Worm (Caenorhabditis elegans) whole organism, L3 larva: Measurements from ENCODE around the gene Y49F6B.9.

Source experiments
- ZK546.5 ChIP-seq: sonication (generic microtip); optimal IDR thresholded peaks from 2 replicates; lab custom pipeline; 2017; ENCODE audit warnings: missing biosample characterization, missing genetic modification characterization
- aly-2 ChIP-seq: fragments of 150-350 bp; optimal IDR thresholded peaks from 2 replicates; lab custom pipeline; 2014; ENCODE audit warnings: missing biosample characterization, missing genetic modification characterization
- ama-1 ChIP-seq: fragments of 150-350 bp; optimal IDR thresholded peaks from 2 replicates; lab custom pipeline; 2018
- ceh-82 ChIP-seq: fragments of 150-350 bp; optimal IDR thresholded peaks from 2 replicates; lab custom pipeline; 2014; ENCODE audit warnings: missing biosample characterization, missing genetic modification characterization
- ceh-9 ChIP-seq: sonication (generic microtip); optimal IDR thresholded peaks from 2 replicates; lab custom pipeline; 2018; ENCODE audit warnings: missing biosample characterization, missing genetic modification characterization
- daf-12 ChIP-seq: fragments of 150-350 bp; optimal IDR thresholded peaks from 2 replicates; lab custom pipeline; 2014; ENCODE audit warnings: missing biosample characterization, missing genetic modification reagents, missing genetic modification characterization
- egl-27 ChIP-seq: sonication (generic microtip); optimal IDR thresholded peaks from 4 replicates; lab custom pipeline; 2017; ENCODE audit warnings: missing biosample characterization, missing genetic modification reagents, missing genetic modification characterization
- elt-2 ChIP-seq: sonication (generic microtip); optimal IDR thresholded peaks from 2 replicates; lab custom pipeline; 2016; ENCODE audit warnings: missing genetic modification reagents, mild to moderate bottlenecking, missing genetic modification characterization, missing compliant biosample characterization
- elt-3 ChIP-seq, 3 experiments: fragments of 150-350 bp in 1 of 3; sonication (generic microtip) in 2 of 3; optimal IDR thresholded peaks; 2 replicates in 2 of 3; 4 replicates in 1 of 3; lab custom pipeline; 2014 to 2017; ENCODE audit warnings: missing biosample characterization in 3 of 3, missing genetic modification characterization in 3 of 3
- fkh-10 ChIP-seq: sonication (generic microtip); optimal IDR thresholded peaks from 2 replicates; lab custom pipeline; 2017; ENCODE audit warnings: missing biosample characterization, missing genetic modification reagents, missing genetic modification characterization
- fkh-2 ChIP-seq: fragments of 150-350 bp; optimal IDR thresholded peaks from 2 replicates; lab custom pipeline; 2014; ENCODE audit warnings: missing biosample characterization, missing genetic modification reagents, missing genetic modification characterization
- fos-1 ChIP-seq: fragments of 150-350 bp; optimal IDR thresholded peaks from 2 replicates; lab custom pipeline; 2014; ENCODE audit warnings: missing biosample characterization, missing genetic modification characterization
- jun-1 ChIP-seq: fragments of 150-350 bp; optimal IDR thresholded peaks from 2 replicates; lab custom pipeline; 2014; ENCODE audit warnings: missing biosample characterization, missing genetic modification reagents, missing genetic modification characterization
- lin-15B ChIP-seq: fragments of 150-350 bp; optimal IDR thresholded peaks from 2 replicates; lab custom pipeline; 2014; ENCODE audit warnings: missing biosample characterization, missing genetic modification characterization
- lin-39 ChIP-seq: fragments of 150-350 bp; optimal IDR thresholded peaks from 2 replicates; lab custom pipeline; 2018; ENCODE audit warnings: missing biosample characterization, missing genetic modification reagents, missing genetic modification characterization
- mdl-1 ChIP-seq: fragments of 150-350 bp; optimal IDR thresholded peaks from 2 replicates; lab custom pipeline; 2014; ENCODE audit warnings: missing biosample characterization, missing genetic modification characterization
- mml-1 ChIP-seq: fragments of 150-350 bp; sonication (generic microtip); optimal IDR thresholded peaks from 3 replicates; lab custom pipeline; 2014; ENCODE audit warnings: missing biosample characterization, missing genetic modification characterization
- nfya-1 ChIP-seq: sonication (generic microtip); optimal IDR thresholded peaks from 2 replicates; lab custom pipeline; 2017; ENCODE audit warnings: missing genetic modification characterization, mild to moderate bottlenecking, missing compliant biosample characterization, antibody characterized with exemption, moderate library complexity; ENCODE audit not compliant: insufficient read depth
- nhr-11 ChIP-seq: fragments of 150-350 bp; optimal IDR thresholded peaks from 2 replicates; lab custom pipeline; 2014; ENCODE audit warnings: missing biosample characterization, missing genetic modification characterization
- nhr-12 ChIP-seq: fragments of 150-350 bp; optimal IDR thresholded peaks from 2 replicates; lab custom pipeline; 2014; ENCODE audit warnings: missing biosample characterization, missing genetic modification characterization
- nhr-23 ChIP-seq: fragments of 150-350 bp; optimal IDR thresholded peaks from 2 replicates; lab custom pipeline; 2014; ENCODE audit warnings: missing biosample characterization, missing genetic modification reagents, missing genetic modification characterization
- nhr-237 ChIP-seq: fragments of 150-350 bp; optimal IDR thresholded peaks from 2 replicates; lab custom pipeline; 2014; ENCODE audit warnings: missing biosample characterization, missing genetic modification characterization
- nhr-25 ChIP-seq: sonication (generic microtip); optimal IDR thresholded peaks from 2 replicates; lab custom pipeline; 2017; ENCODE audit warnings: missing biosample characterization, missing genetic modification characterization
- nhr-28 ChIP-seq: fragments of 150-350 bp; optimal IDR thresholded peaks from 2 replicates; lab custom pipeline; 2014; ENCODE audit warnings: missing biosample characterization, missing genetic modification characterization
- nhr-43 ChIP-seq: sonication (generic microtip); optimal IDR thresholded peaks from 2 replicates; lab custom pipeline; 2016; ENCODE audit warnings: mild to moderate bottlenecking, missing genetic modification characterization, missing compliant biosample characterization; ENCODE audit not compliant: poor library complexity, severe bottlenecking
- nhr-67 ChIP-seq: fragments of 150-350 bp; optimal IDR thresholded peaks from 2 replicates; lab custom pipeline; 2014; ENCODE audit warnings: missing biosample characterization, missing genetic modification characterization
- nhr-76 ChIP-seq: fragments of 150-350 bp; sonication (generic microtip); optimal IDR thresholded peaks from 5 replicates; lab custom pipeline; 2014; ENCODE audit warnings: missing biosample characterization, missing genetic modification characterization
- nhr-77 ChIP-seq: fragments of 150-350 bp; optimal IDR thresholded peaks from 2 replicates; lab custom pipeline; 2014; ENCODE audit warnings: missing biosample characterization, missing genetic modification characterization
- pha-4 ChIP-seq: fragments of 150-350 bp; optimal IDR thresholded peaks from 2 replicates; lab custom pipeline; 2014; ENCODE audit warnings: missing biosample characterization, missing genetic modification reagents, missing genetic modification characterization
- sea-2 ChIP-seq: fragments of 150-350 bp; sonication (generic microtip); optimal IDR thresholded peaks from 4 replicates; lab custom pipeline; 2014; ENCODE audit warnings: missing biosample characterization, missing genetic modification reagents, missing genetic modification characterization
- snpc-4 ChIP-seq: fragments of 150-350 bp; optimal IDR thresholded peaks from 2 replicates; lab custom pipeline; 2014; ENCODE audit warnings: missing biosample characterization, missing genetic modification characterization
- tbx-2 ChIP-seq: sonication (generic microtip); optimal IDR thresholded peaks from 2 replicates; lab custom pipeline; 2016; ENCODE audit warnings: mild to moderate bottlenecking, missing genetic modification characterization, missing compliant biosample characterization
- unc-39 ChIP-seq: sonication (generic microtip); optimal IDR thresholded peaks from 4 replicates; lab custom pipeline; 2017; ENCODE audit warnings: missing biosample characterization, missing genetic modification characterization
- ztf-4 ChIP-seq: fragments of 150-350 bp; optimal IDR thresholded peaks from 2 replicates; lab custom pipeline; 2014; ENCODE audit warnings: missing biosample characterization, missing genetic modification characterization

Gene Y49F6B.9

ce11 chrII:3516175-3516574, 17.0 kb upstream of the Y49F6B.9 start:
- no peak for TF ChIP-seq nhr-43 (tag; lab: Kevin White, UChicago)
- no peak for TF ChIP-seq nhr-11 (tag; lab: Kevin White, UChicago)

DNA sequence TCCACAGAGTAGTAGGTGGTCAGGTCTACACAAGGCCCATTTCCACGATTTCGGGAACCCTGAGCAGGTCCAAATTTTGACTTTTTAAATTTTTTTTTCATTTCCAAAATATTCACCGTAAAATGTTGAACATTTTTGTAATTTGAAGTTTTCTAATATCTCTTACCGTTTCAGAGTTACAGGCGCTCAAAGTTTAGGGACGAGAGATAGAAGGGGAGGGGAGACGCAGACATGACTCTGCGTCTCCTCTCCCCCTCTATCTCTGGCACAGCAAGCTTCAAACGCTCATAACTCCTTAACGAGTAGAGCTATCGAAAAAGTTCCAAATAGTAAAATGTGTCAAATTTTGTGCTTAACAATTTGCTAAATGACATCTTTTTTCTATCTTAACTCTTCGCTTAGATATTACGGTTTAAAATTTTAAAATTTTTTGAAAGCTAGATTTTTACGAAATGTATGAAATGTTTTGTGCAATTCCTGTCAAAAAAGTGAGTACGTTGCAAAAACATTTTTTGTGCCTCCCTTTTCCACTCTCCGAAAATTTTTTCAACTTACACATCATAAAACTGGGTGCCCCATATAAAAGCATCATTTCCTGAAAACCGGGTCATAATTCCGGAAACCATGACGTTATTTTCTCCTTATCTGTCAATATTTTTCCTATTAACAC, 16.3 kb upstream of the Y49F6B.9 start, which contains the start of the genes Y49F6B.14 and clec-125:
Gene Y49F6B.14 (minus strand): TSS at position 101 of the 670 bp plus-strand sequence.
Gene clec-125 (plus strand): TSS at position 620 of the 670 bp plus-strand sequence.
- TF ChIP-seq nhr-43 (tag; lab: Kevin White, UChicago) (no peak), lin-39 (tag; lab: Kevin White, UChicago) (no peak), snpc-4 (tag; lab: Kevin White, UChicago) (no peak), ama-1 (lab: Kevin White, UChicago) (no peak)
- TF ChIP-seq, all 47 proteins: peak for 0

- no peak for TF ChIP-seq ama-1 (lab: Kevin White, UChicago)
- TF ChIP-seq nfya-1 (tag; lab: Kevin White, UChicago): no peak
- no peak for TF ChIP-seq nhr-77 (tag; lab: Kevin White, UChicago)
- no peak for TF ChIP-seq fkh-10 (GFP tag; lab: Kevin White, UChicago)
- no peak for TF ChIP-seq nhr-67 (tag; lab: Kevin White, UChicago)
- TF ChIP-seq ceh-82 (tag; lab: Kevin White, UChicago): no peak
- no peak for TF ChIP-seq mdl-1 (tag; lab: Kevin White, UChicago)
- no peak for TF ChIP-seq elt-2
- TF ChIP-seq unc-39 (tag; lab: Kevin White, UChicago): no peak
- TF ChIP-seq egl-27: no peak
- TF ChIP-seq nhr-237: no peak
- no peak for TF ChIP-seq aly-2 (tag; lab: Kevin White, UChicago)
- no peak for TF ChIP-seq lin-15B
- no peak for TF ChIP-seq nhr-28
- no peak for TF ChIP-seq sea-2
- TF ChIP-seq tbx-2 (tag; lab: Kevin White, UChicago): no peak
- no peak for TF ChIP-seq nhr-11 (tag; lab: Kevin White, UChicago)
- TF ChIP-seq ceh-9: no peak
- no peak for TF ChIP-seq elt-3 (tag; optimal IDR thresholded peaks at IDR 0.05; lab: Kevin White, UChicago)
Measured at ce11 chrII:3514631-3515030, 15.4 kb upstream of the Y49F6B.9 start, which contains the start of gene srz-5. Gene srz-5, minus strand, starts transcription at chrII:3514731.

ce11 chrII:3512240-3512639, 13.1 kb upstream of the Y49F6B.9 start, which contains the start of gene Y49F6B.19:
Gene Y49F6B.19, minus strand, starts transcription at chrII:3512340.
- TF ChIP-seq nhr-76 (tag; lab: Kevin White, UChicago): no peak
- no peak for TF ChIP-seq elt-3 (tag; optimal IDR thresholded peaks at IDR 0.05; lab: Kevin White, UChicago)
- TF ChIP-seq ztf-4 (tag; lab: Kevin White, UChicago): no peak
- TF ChIP-seq fos-1: no peak
- no peak for TF ChIP-seq nhr-23 (tag; lab: Kevin White, UChicago)

DNA sequence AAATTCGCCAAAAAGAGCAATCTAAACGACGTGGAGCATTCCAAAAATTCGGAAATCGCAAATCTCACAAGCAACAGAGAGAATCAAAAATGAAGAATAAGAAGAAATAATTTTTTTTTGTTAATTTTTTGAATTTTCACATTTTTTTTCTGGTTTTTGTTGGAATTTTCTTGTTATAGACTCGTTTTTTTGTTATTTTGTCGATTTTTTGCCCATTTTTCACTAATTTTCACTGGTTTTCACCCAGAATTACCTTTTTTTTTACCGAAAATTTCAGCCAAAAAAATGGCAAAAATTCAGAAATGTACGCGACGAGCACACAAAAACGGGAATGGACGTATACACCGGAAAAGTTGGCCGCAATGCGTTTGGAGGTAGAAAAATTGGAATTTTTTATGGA, 5.5 kb upstream of the Y49F6B.9 start, which contains the start of gene cyh-1:
Gene cyh-1 (plus strand): TSS at position 301 of the 400 bp plus-strand sequence.
- no peak for TF ChIP-seq ceh-9
- no peak for TF ChIP-seq nhr-25 (tag; lab: Kevin White, UChicago)
- no peak for TF ChIP-seq mml-1
- no peak for TF ChIP-seq nhr-23 (tag; lab: Kevin White, UChicago)
- TF ChIP-seq aly-2 (tag; lab: Kevin White, UChicago): no peak
- TF ChIP-seq ztf-4 (tag; lab: Kevin White, UChicago): no peak
- no peak for TF ChIP-seq nhr-77 (tag; lab: Kevin White, UChicago)
- TF ChIP-seq ZK546.5: no peak
- no peak for TF ChIP-seq fkh-2 (tag; lab: Kevin White, UChicago)
- no peak for TF ChIP-seq ama-1 (lab: Kevin White, UChicago)
- no peak for TF ChIP-seq nfya-1 (tag; lab: Kevin White, UChicago)
- TF ChIP-seq pha-4 (tag; lab: Kevin White, UChicago): no peak
- no peak for TF ChIP-seq fos-1
- TF ChIP-seq fkh-10 (GFP tag; lab: Kevin White, UChicago): no peak
- no peak for TF ChIP-seq jun-1 (tag; lab: Kevin White, UChicago)
- no peak for TF ChIP-seq lin-39 (tag; lab: Kevin White, UChicago)
- no peak for TF ChIP-seq nhr-67 (tag; lab: Kevin White, UChicago)
- no peak for TF ChIP-seq daf-12
- no peak for TF ChIP-seq nhr-12
- TF ChIP-seq nhr-237: no peak
- TF ChIP-seq, all 47 proteins: peak for 0
